Fruit fly (Drosophila melanogaster): ENCODE results near the gene gzl.

DNA sequence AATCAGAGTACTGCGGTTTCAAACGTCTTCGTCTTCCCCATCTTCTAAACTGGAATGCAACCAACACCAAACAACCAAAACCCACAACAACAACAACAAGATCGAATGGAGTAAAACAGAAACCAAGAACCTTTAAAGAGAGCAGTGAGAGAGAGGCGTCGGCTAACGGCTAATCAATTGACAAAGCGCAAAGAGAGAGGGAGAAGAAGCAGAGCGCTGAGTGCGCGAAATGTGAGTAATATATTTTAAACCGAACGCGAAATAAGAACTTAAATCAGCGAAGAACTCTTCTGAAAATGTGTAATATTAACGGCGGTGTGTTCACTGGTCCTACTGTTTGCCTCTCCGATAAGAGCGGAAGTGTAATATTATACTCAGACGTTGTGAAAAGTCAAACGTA, 24.8 kb downstream of the gzl start:
- no peak for TF ChIP-seq Bdp1 (GFP tag; optimal IDR thresholded peaks at IDR 0.05)
- no peak for TF ChIP-seq CG11247 (GFP tag; IDR thresholded peaks at IDR 0.05)
- TF ChIP-seq CG7928 (GFP tag; optimal IDR thresholded peaks at IDR 0.05): no peak
- no peak for TF ChIP-seq Dref (GFP tag; IDR thresholded peaks at IDR 0.05)
- TF ChIP-seq Lpt (GFP tag; optimal IDR thresholded peaks at IDR 0.05): no peak
- no peak for TF ChIP-seq CG13775 (GFP tag; optimal IDR thresholded peaks at IDR 0.05)
